Fruit fly (Drosophila melanogaster): Measurements from ENCODE around the gene spen.
A peak's percentile ranks its signal among the peaks of the same experiment; 100 is the strongest.

spen gene

DNA sequence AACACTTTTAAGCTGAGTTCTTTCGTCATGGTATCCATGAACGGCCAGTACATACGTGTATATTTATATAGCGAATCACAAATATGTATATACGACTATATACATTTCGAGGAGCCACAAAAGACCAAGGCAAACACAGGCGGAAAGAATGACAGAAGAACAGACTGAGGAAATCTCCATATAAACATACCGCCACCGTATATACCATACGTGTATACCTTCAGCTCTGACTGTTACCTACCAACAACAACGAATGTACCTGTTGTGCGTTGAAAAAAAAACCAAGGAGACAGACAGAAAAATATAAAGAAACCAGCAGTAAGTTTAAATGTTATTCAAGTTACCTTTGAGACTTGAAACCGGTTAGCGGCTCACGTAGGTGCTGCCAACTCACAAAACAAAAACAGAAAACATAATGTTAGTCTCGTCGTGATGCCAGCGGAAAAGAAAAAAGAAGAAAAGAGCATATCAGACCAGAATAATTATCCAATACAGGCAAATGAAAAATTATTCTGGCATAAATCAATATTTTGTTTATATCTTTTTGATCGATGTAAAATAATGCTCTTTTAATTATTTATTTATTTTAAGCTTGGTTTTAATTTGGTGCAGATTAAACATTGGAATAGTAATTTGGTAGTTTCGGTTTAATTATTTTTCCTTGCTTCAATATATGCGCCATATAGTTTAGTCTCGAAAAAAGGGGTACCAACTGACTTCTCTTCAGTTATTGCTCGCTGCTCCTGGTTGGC lies 12.8 kb downstream of the spen start (continued):
- TF ChIP-seq E2f1 (GFP tag; IDR thresholded peaks at IDR 0.05), result no peak
- no peak; the same call in 1 of the 2 replicates for TF ChIP-seq vvl (GFP tag; IDR thresholded peaks at IDR 0.05)
- TF ChIP-seq B-H2 (GFP tag; optimal IDR thresholded peaks at IDR 0.05), result peak; percentile 7
- no peak for TF ChIP-seq CG3726 (GFP tag; IDR thresholded peaks at IDR 0.05)
- TF ChIP-seq Nf-YA (GFP tag; IDR thresholded peaks at IDR 0.05), result no peak
- no peak for TF ChIP-seq Dll (GFP tag; IDR thresholded peaks at IDR 0.05; ENCODE audit: partially characterized antibody)
- TF ChIP-seq CG1603 (tag; optimal IDR thresholded peaks at IDR 0.05), result no peak
- no peak for TF ChIP-seq CG3995 (GFP tag; optimal IDR thresholded peaks at IDR 0.05)
- no peak for TF ChIP-seq stc (GFP tag; IDR thresholded peaks at IDR 0.05)
- no peak for TF ChIP-seq H15 (GFP tag; IDR thresholded peaks at IDR 0.05)
- TF ChIP-seq CG12155 (GFP tag; optimal IDR thresholded peaks at IDR 0.05), result no peak
- peak; percentile 14 for TF ChIP-seq CG3281 (GFP tag; optimal IDR thresholded peaks at IDR 0.05)
- no peak for TF ChIP-seq run (tag; optimal IDR thresholded peaks at IDR 0.05)
- no peak for TF ChIP-seq CG4820 (GFP tag; optimal IDR thresholded peaks at IDR 0.05)
- TF ChIP-seq CG10431 (GFP tag; optimal IDR thresholded peaks at IDR 0.05), result no peak
- peak; percentile 73 for TF ChIP-seq Med (GFP tag)
- TF ChIP-seq CG10267 (tag; optimal IDR thresholded peaks at IDR 0.05), result no peak
- no peak for TF ChIP-seq CG30020 (tag; optimal IDR thresholded peaks at IDR 0.05)
- no peak for TF ChIP-seq br (optimal IDR thresholded peaks at IDR 0.05)
- no peak for TF ChIP-seq Ravus (GFP tag; IDR thresholded peaks at IDR 0.05)
- TF ChIP-seq CG10654 (GFP tag; optimal IDR thresholded peaks at IDR 0.05), result no peak
- no peak for TF ChIP-seq CG6254 (GFP tag; optimal IDR thresholded peaks at IDR 0.05)
- TF ChIP-seq mam (GFP tag; optimal IDR thresholded peaks at IDR 0.05), result no peak
- no peak for TF ChIP-seq hb (GFP tag; IDR thresholded peaks at IDR 0.05; ENCODE audit: partially characterized antibody)
- TF ChIP-seq Lpt (GFP tag; optimal IDR thresholded peaks at IDR 0.05), result no peak
- TF ChIP-seq salm (tag; optimal IDR thresholded peaks at IDR 0.05), result no peak
- TF ChIP-seq kni (GFP tag; optimal IDR thresholded peaks at IDR 0.05), result peak; percentile 79
- no peak for TF ChIP-seq BtbVII (GFP tag; optimal IDR thresholded peaks at IDR 0.05)
- TF ChIP-seq lilli (GFP tag; optimal IDR thresholded peaks at IDR 0.05), result no peak
- TF ChIP-seq Dbx (GFP tag; IDR thresholded peaks at IDR 0.05), result no peak
- TF ChIP-seq Usf (GFP tag; optimal IDR thresholded peaks at IDR 0.05), result no peak
- TF ChIP-seq CG12744 (GFP tag; optimal IDR thresholded peaks at IDR 0.05), result no peak
- TF ChIP-seq Xbp1 (GFP tag; optimal IDR thresholded peaks at IDR 0.05), result no peak
- TF ChIP-seq CG14050 (GFP tag; IDR thresholded peaks at IDR 0.05), result no peak
- peak; percentile 31 for TF ChIP-seq CG12769 (tag; optimal IDR thresholded peaks at IDR 0.05)
- TF ChIP-seq bcd (GFP tag; optimal IDR thresholded peaks at IDR 0.05), result no peak
- TF ChIP-seq repo (GFP tag; optimal IDR thresholded peaks at IDR 0.05), result no peak
- no peak for TF ChIP-seq CG9817 (tag; optimal IDR thresholded peaks at IDR 0.05)
- TF ChIP-seq odd (GFP tag; optimal IDR thresholded peaks at IDR 0.05), result no peak
- TF ChIP-seq CG1024 (GFP tag; IDR thresholded peaks at IDR 0.05), result no peak
- no peak for TF ChIP-seq tup (GFP tag; optimal IDR thresholded peaks at IDR 0.05)
- no peak for TF ChIP-seq CG15011 (GFP tag; optimal IDR thresholded peaks at IDR 0.05)
- no peak for TF ChIP-seq fd102C (GFP tag; optimal IDR thresholded peaks at IDR 0.05)
- no peak for TF ChIP-seq Jarid2 (GFP tag; optimal IDR thresholded peaks at IDR 0.05)
- TF ChIP-seq CG1233 (GFP tag; optimal IDR thresholded peaks at IDR 0.05), result peak; percentile 14
- TF ChIP-seq dm (GFP tag; optimal IDR thresholded peaks at IDR 0.05), result no peak
- no peak for TF ChIP-seq knrl (GFP tag; IDR thresholded peaks at IDR 0.05; ENCODE audit: partially characterized antibody)
- no peak for TF ChIP-seq CG7963 (GFP tag; IDR thresholded peaks at IDR 0.05; ENCODE audit: partially characterized antibody)
- TF ChIP-seq CG7372 (GFP tag; IDR thresholded peaks at IDR 0.05), result no peak
- TF ChIP-seq Hsf (GFP tag; optimal IDR thresholded peaks at IDR 0.05), result no peak
- no peak for TF ChIP-seq Bgb (GFP tag; IDR thresholded peaks at IDR 0.05; ENCODE audit: partially characterized antibody)
